Worm (Caenorhabditis elegans): Measurements from ENCODE around the gene sucg-1.

sucg-1 gene

DNA sequence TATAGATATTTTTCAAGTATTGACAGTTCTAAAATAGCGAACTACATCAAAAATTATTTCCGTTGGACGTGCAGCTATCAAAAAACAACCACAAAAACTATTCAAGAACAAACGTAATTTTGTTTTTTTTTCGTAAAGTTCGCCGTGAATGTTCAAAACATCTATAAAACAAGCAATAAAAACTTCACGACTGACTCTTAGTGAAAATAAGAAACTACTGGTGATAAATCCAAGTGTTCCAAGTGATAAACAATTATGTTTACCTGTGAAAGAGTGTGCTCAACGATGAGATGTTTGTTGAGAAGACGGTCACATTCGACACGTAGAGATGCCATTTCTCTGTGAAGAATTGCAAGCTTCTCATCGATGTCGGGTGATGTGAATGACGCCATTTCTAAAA lies 5.9 kb upstream of the sucg-1 start, which contains the start of gene C50F7.6:
Gene C50F7.6, minus strand, starts transcription at position 394 of the 400 bp plus-strand sequence.
- TF ChIP-seq ceh-34 (tag; optimal IDR thresholded peaks at IDR 0.05) (no peak), unc-55 (GFP tag; optimal IDR thresholded peaks at IDR 0.05) (no peak), ztf-16 (tag; optimal IDR thresholded peaks at IDR 0.05) (no peak), pag-3 (tag; optimal IDR thresholded peaks at IDR 0.05; ENCODE audit: borderline replicate concordance) (no peak), ceh-19 (GFP tag; optimal IDR thresholded peaks at IDR 0.05) (no peak), ceh-48 (tag; optimal IDR thresholded peaks at IDR 0.05) (no peak), unc-86 (tag; optimal IDR thresholded peaks at IDR 0.05) (no peak), nhr-11 (tag; optimal IDR thresholded peaks at IDR 0.05) (no peak), F13H6.1 (tag; optimal IDR thresholded peaks at IDR 0.05) (no peak), unc-42 (tag; optimal IDR thresholded peaks at IDR 0.05) (no peak), ets-4 (tag; optimal IDR thresholded peaks at IDR 0.05) (no peak), K09A11.1 (tag; optimal IDR thresholded peaks at IDR 0.05; ENCODE audit: insufficient read depth) (no peak), syd-9 (tag; optimal IDR thresholded peaks at IDR 0.05) (no peak), npax-4 (tag; optimal IDR thresholded peaks at IDR 0.05) (no peak), lim-6 (tag; optimal IDR thresholded peaks at IDR 0.05) (no peak), tbx-7 (tag; optimal IDR thresholded peaks at IDR 0.05) (no peak), mec-3 (tag; optimal IDR thresholded peaks at IDR 0.05; ENCODE audit: borderline replicate concordance) (no peak), eyg-1 (tag; optimal IDR thresholded peaks at IDR 0.05) (no peak), madf-2 (tag; optimal IDR thresholded peaks at IDR 0.05) (no peak)

DNA sequence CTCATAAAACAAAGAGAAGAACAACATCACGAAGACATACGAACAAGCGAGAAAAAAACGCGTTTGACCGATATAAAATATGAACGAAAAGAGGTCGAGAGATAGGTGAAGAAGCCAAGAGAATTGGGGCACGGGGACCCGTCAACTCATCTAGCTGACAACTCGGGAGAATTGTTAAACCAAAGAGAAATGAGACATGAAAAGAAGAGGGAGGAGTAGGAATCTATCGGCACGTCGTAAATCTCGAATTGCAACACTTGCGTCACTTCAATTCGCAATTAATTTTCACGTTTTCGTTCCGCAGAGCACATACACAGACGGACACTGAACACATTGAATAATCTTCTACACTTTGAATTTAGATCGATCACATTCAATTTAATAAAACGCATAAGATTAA lies 5.2 kb upstream of the sucg-1 start:
- TF ChIP-seq hlh-15 (tag; optimal IDR thresholded peaks at IDR 0.05) = no peak
- TF ChIP-seq C08G9.2 (tag; optimal IDR thresholded peaks at IDR 0.05) = no peak
- no peak for TF ChIP-seq ama-1 (optimal IDR thresholded peaks at IDR 0.05)
- no peak for TF ChIP-seq Y22D7AL.16 (tag; optimal IDR thresholded peaks at IDR 0.05)
- TF ChIP-seq ceh-18 (tag; optimal IDR thresholded peaks at IDR 0.05) = peak; percentile 44
- no peak for TF ChIP-seq elt-2 (tag; optimal IDR thresholded peaks at IDR 0.05)
- no peak for TF ChIP-seq pha-2 (tag; optimal IDR thresholded peaks at IDR 0.05)
- TF ChIP-seq rnt-1 (tag; optimal IDR thresholded peaks at IDR 0.05) = peak; percentile 22
- TF ChIP-seq ceh-30 (tag; optimal IDR thresholded peaks at IDR 0.05) = no peak
- TF ChIP-seq ceh-24 (tag; optimal IDR thresholded peaks at IDR 0.05) = no peak
- no peak for TF ChIP-seq sox-4 (tag; optimal IDR thresholded peaks at IDR 0.05)
- TF ChIP-seq hlh-30 (tag; optimal IDR thresholded peaks at IDR 0.05; ENCODE audit: insufficient read depth) = no peak
- no peak for TF ChIP-seq tbx-2 (tag; optimal IDR thresholded peaks at IDR 0.05)
- TF ChIP-seq lim-6 (tag; optimal IDR thresholded peaks at IDR 0.05) = no peak
- TF ChIP-seq ceh-2 (tag; optimal IDR thresholded peaks at IDR 0.05) = no peak
- TF ChIP-seq unc-42 (tag; optimal IDR thresholded peaks at IDR 0.05) = no peak
- TF ChIP-seq unc-55 (GFP tag; optimal IDR thresholded peaks at IDR 0.05) = peak; percentile 95
- TF ChIP-seq pha-4 (tag; optimal IDR thresholded peaks at IDR 0.05) = no peak
- TF ChIP-seq ceh-19 (GFP tag; optimal IDR thresholded peaks at IDR 0.05) = no peak
- no peak for TF ChIP-seq ceh-34 (tag; optimal IDR thresholded peaks at IDR 0.05)
- TF ChIP-seq fkh-10 (GFP tag; optimal IDR thresholded peaks at IDR 0.05) = no peak

DNA sequence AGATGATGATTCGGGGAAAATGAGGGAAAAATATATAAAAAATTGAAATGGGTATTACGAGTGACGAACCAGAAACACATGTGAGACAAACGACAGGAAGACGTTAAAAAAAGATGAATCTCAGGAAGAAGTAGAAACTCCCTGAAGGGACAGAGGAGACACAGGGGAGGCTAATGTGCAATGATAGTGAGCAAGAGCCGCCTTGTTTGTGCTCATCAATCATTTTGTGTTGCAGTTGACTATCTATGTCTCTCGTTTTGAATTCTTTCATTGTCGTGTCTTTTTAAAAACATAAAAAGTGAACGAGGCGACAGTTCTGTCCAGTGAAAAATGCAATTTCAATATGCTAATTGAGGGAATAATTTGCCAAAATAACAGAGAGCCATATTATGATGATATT lies 3.8 kb upstream of the sucg-1 start:
- TF ChIP-seq ceh-19 (GFP tag; optimal IDR thresholded peaks at IDR 0.05) (no peak), unc-42 (tag; optimal IDR thresholded peaks at IDR 0.05) (no peak), ceh-45 (GFP tag; IDR thresholded peaks at IDR 0.05) (no peak), ceh-48 (tag; optimal IDR thresholded peaks at IDR 0.05) (no peak), sox-2 (GFP tag; IDR thresholded peaks at IDR 0.05) (no peak), unc-3 (GFP tag; conservative IDR thresholded peaks at IDR 0.05) (no peak), unc-3 (tag; optimal IDR thresholded peaks at IDR 0.05) (no peak), ceh-18 (tag; optimal IDR thresholded peaks at IDR 0.05) (no peak), pat-9 (tag; optimal IDR thresholded peaks at IDR 0.05) (no peak), elt-2 (tag; optimal IDR thresholded peaks at IDR 0.05) (no peak), pha-4 (tag; optimal IDR thresholded peaks at IDR 0.05) (no peak), fkh-10 (GFP tag; optimal IDR thresholded peaks at IDR 0.05) (no peak), ref-2 (tag; optimal IDR thresholded peaks at IDR 0.05) (no peak), dmd-4 (tag; optimal IDR thresholded peaks at IDR 0.05; ENCODE audit: borderline replicate concordance) (no peak)
